Worm (Caenorhabditis elegans) whole organism, mixed stage, embryonic: ENCODE results near the gene sfxn-2.

Experiments used
- M03D4.4 ChIP-seq: sonication (generic microtip); optimal IDR thresholded peaks from 2 replicates; lab custom pipeline; 2017; ENCODE audit warnings: mild to moderate bottlenecking, missing genetic modification characterization, missing compliant biosample characterization
- bed-3 ChIP-seq: fragments of 200-800 bp; sonication (Bioruptor generic); optimal IDR thresholded peaks from 3 replicates; lab custom pipeline; 2018; ENCODE audit warnings: mild to moderate bottlenecking, missing genetic modification characterization, moderate library complexity, missing compliant biosample characterization
- blmp-1 ChIP-seq: fragments of 150-350 bp; optimal IDR thresholded peaks from 2 replicates; lab custom pipeline; 2014; ENCODE audit warnings: missing biosample characterization, missing genetic modification characterization
- ceh-39 ChIP-seq: fragments of 150-350 bp; optimal IDR thresholded peaks from 2 replicates; lab custom pipeline; 2014; ENCODE audit warnings: missing biosample characterization, missing genetic modification characterization
- ceh-43 ChIP-seq: fragments of 200-800 bp; sonication (Bioruptor generic); optimal IDR thresholded peaks from 2 replicates; lab custom pipeline; 2018; ENCODE audit warnings: mild to moderate bottlenecking, missing genetic modification characterization, moderate library complexity, missing compliant biosample characterization
- ceh-83 ChIP-seq: fragments of 200-800 bp; sonication (Bioruptor generic); optimal IDR thresholded peaks from 2 replicates; lab custom pipeline; 2018; ENCODE audit warnings: mild to moderate bottlenecking, missing genetic modification characterization, missing compliant biosample characterization
- ces-1 ChIP-seq: fragments of 150-350 bp; optimal IDR thresholded peaks from 2 replicates; lab custom pipeline; 2014; ENCODE audit warnings: missing biosample characterization, missing genetic modification reagents, missing genetic modification characterization
- cnd-1 ChIP-seq: fragments of 200-800 bp; sonication (Bioruptor generic); optimal IDR thresholded peaks from 2 replicates; lab custom pipeline; 2018; ENCODE audit warnings: mild to moderate bottlenecking, missing genetic modification characterization, missing compliant biosample characterization
- drap-1 ChIP-seq: fragments of 200-800 bp; sonication (Bioruptor generic); optimal IDR thresholded peaks from 3 replicates; lab custom pipeline; 2018; ENCODE audit warnings: mild to moderate bottlenecking, missing genetic modification characterization, missing compliant biosample characterization
- elt-1 ChIP-seq: sonication (generic microtip); optimal IDR thresholded peaks from 2 replicates; lab custom pipeline; 2017; ENCODE audit warnings: missing genetic modification characterization, mild to moderate bottlenecking, missing compliant biosample characterization, antibody characterized with exemption, moderate library complexity, borderline replicate concordance; ENCODE audit not compliant: insufficient read depth
- elt-3 ChIP-seq: fragments of 150-350 bp; optimal IDR thresholded peaks from 2 replicates; lab custom pipeline; 2014; ENCODE audit warnings: missing biosample characterization, missing genetic modification characterization
- flh-1 ChIP-seq: fragments of 200-800 bp; sonication (Bioruptor generic); optimal IDR thresholded peaks from 2 replicates; lab custom pipeline; 2018; ENCODE audit warnings: mild to moderate bottlenecking, missing genetic modification characterization, moderate library complexity, missing compliant biosample characterization
- ham-2 ChIP-seq: fragments of 200-800 bp; sonication (Bioruptor generic); optimal IDR thresholded peaks from 2 replicates; lab custom pipeline; 2018; ENCODE audit warnings: mild to moderate bottlenecking, missing genetic modification characterization, missing compliant biosample characterization
- hlh-1 ChIP-seq: fragments of 150-350 bp; optimal IDR thresholded peaks from 2 replicates; lab custom pipeline; 2014; ENCODE audit warnings: missing biosample characterization, missing genetic modification reagents, missing genetic modification characterization
- lin-13 ChIP-seq: fragments of 150-350 bp; optimal IDR thresholded peaks from 2 replicates; lab custom pipeline; 2014; ENCODE audit warnings: missing biosample characterization, missing genetic modification characterization
- lin-32 ChIP-seq: fragments of 200-800 bp; sonication (Bioruptor generic); optimal IDR thresholded peaks from 2 replicates; lab custom pipeline; 2018; ENCODE audit warnings: mild to moderate bottlenecking, missing genetic modification characterization, missing compliant biosample characterization
- lsy-2 ChIP-seq: fragments of 150-350 bp; optimal IDR thresholded peaks from 2 replicates; lab custom pipeline; 2014; ENCODE audit warnings: missing biosample characterization, missing genetic modification characterization
- mab-5 ChIP-seq: fragments of 150-350 bp; optimal IDR thresholded peaks from 2 replicates; lab custom pipeline; 2014; ENCODE audit warnings: missing biosample characterization, missing genetic modification characterization
- mep-1 ChIP-seq: fragments of 150-350 bp; optimal IDR thresholded peaks from 2 replicates; lab custom pipeline; 2017; ENCODE audit warnings: missing biosample characterization, missing genetic modification reagents, missing genetic modification characterization, inconsistent platforms
- mls-2 ChIP-seq: sonication (generic microtip); optimal IDR thresholded peaks from 2 replicates; lab custom pipeline; 2016; ENCODE audit warnings: mild to moderate bottlenecking, missing genetic modification characterization, moderate library complexity, missing compliant biosample characterization
- nhr-12 ChIP-seq: fragments of 150-350 bp; optimal IDR thresholded peaks from 2 replicates; lab custom pipeline; 2014; ENCODE audit warnings: missing biosample characterization, missing genetic modification characterization
- nhr-2 ChIP-seq: fragments of 150-350 bp; optimal IDR thresholded peaks from 2 replicates; lab custom pipeline; 2014; ENCODE audit warnings: missing biosample characterization, missing genetic modification characterization
- nhr-237 ChIP-seq: fragments of 150-350 bp; optimal IDR thresholded peaks from 2 replicates; lab custom pipeline; 2014; ENCODE audit warnings: missing biosample characterization, missing genetic modification characterization
- nhr-28 ChIP-seq: fragments of 150-350 bp; optimal IDR thresholded peaks from 2 replicates; lab custom pipeline; 2014; ENCODE audit warnings: missing biosample characterization, missing genetic modification characterization
- nhr-76 ChIP-seq: sonication (generic microtip); optimal IDR thresholded peaks from 2 replicates; lab custom pipeline; 2017; ENCODE audit warnings: missing biosample characterization, missing genetic modification characterization
- pha-4 ChIP-seq: fragments of 150-350 bp; optimal IDR thresholded peaks from 2 replicates; lab custom pipeline; 2018; ENCODE audit warnings: missing biosample characterization, missing genetic modification reagents, missing genetic modification characterization
- sem-2 ChIP-seq: fragments of 200-800 bp; sonication (Bioruptor generic); optimal IDR thresholded peaks from 2 replicates; lab custom pipeline; 2018; ENCODE audit warnings: mild to moderate bottlenecking, missing genetic modification characterization, missing compliant biosample characterization
- snpc-4 ChIP-seq: fragments of 150-350 bp; optimal IDR thresholded peaks from 2 replicates; lab custom pipeline; 2014; ENCODE audit warnings: missing biosample characterization, missing genetic modification characterization
- sptf-1 ChIP-seq: sonication (generic microtip); optimal IDR thresholded peaks from 2 replicates; lab custom pipeline; 2017; ENCODE audit warnings: mild to moderate bottlenecking, missing genetic modification characterization, moderate library complexity, missing compliant biosample characterization
- tbx-8 ChIP-seq: fragments of 200-800 bp; sonication (Bioruptor generic); optimal IDR thresholded peaks from 2 replicates; lab custom pipeline; 2018; ENCODE audit warnings: mild to moderate bottlenecking, missing genetic modification characterization, moderate library complexity, missing compliant biosample characterization
- unc-120 ChIP-seq: sonication (generic microtip); optimal IDR thresholded peaks from 2 replicates; lab custom pipeline; 2017; ENCODE audit warnings: missing genetic modification characterization, missing compliant biosample characterization; ENCODE audit not compliant: poor library complexity, severe bottlenecking
- unc-39 ChIP-seq: fragments of 150-350 bp; optimal IDR thresholded peaks from 2 replicates; lab custom pipeline; 2014; ENCODE audit warnings: missing biosample characterization, missing genetic modification characterization
- unc-62 ChIP-seq: fragments of 150-350 bp; optimal IDR thresholded peaks from 2 replicates; lab custom pipeline; 2014; ENCODE audit warnings: missing biosample characterization, missing genetic modification reagents, missing genetic modification characterization
- zip-8 ChIP-seq: fragments of 150-350 bp; optimal IDR thresholded peaks from 2 replicates; lab custom pipeline; 2014; ENCODE audit warnings: missing biosample characterization, missing genetic modification characterization
- ztf-11 ChIP-seq: fragments of 150-350 bp; optimal IDR thresholded peaks from 2 replicates; lab custom pipeline; 2014; ENCODE audit warnings: missing biosample characterization, missing genetic modification characterization

Gene sfxn-2

DNA sequence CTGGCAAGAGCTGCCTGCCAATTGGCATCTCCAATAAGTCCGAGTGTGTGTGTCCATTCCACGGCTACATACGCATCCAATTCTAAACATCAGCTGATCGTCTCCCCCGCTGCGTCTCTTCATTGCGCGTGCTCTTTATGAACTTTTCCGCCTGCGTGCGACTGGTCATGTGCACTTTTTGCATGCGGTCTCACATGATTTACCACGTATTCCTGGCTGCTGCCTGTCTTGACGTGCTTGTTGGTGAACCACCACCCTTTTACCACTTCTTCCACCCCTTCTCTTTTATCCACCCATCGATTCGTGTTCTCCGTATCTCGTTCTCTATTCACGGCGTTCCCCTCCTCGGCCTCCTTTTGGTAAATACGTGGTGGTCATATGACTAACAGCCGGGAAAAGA, 6.5 kb downstream of the sfxn-2 start:
- TF ChIP-seq ham-2 (GFP tag; lab: Kevin White, UChicago) = peak; percentile 91
- peak; percentile 55 for TF ChIP-seq unc-120 (tag; lab: Kevin White, UChicago)
- TF ChIP-seq lsy-2 (tag; lab: Kevin White, UChicago) = no peak
- TF ChIP-seq tbx-8 (GFP tag; lab: Kevin White, UChicago) = no peak
- peak; percentile 79 for TF ChIP-seq unc-62 (GFP tag; lab: Kevin White, UChicago)
- TF ChIP-seq ceh-39 = peak; percentile 55
- no peak for TF ChIP-seq nhr-28 (tag; lab: Kevin White, UChicago)
- TF ChIP-seq nhr-2 = peak; percentile 76
- TF ChIP-seq nhr-237 (tag; lab: Kevin White, UChicago) = no peak
- TF ChIP-seq elt-3 = no peak
- peak; percentile 51 for TF ChIP-seq lin-13 (tag; lab: Kevin White, UChicago)
- peak; percentile 52 for TF ChIP-seq mep-1
- no peak for TF ChIP-seq lin-32 (GFP tag; lab: Kevin White, UChicago)
- peak; percentile 73 for TF ChIP-seq drap-1
- TF ChIP-seq sem-2 (GFP tag; lab: Kevin White, UChicago) = no peak
- peak; percentile 64 for TF ChIP-seq hlh-1 (tag; lab: Kevin White, UChicago)
- peak; percentile 79 for TF ChIP-seq ces-1 (GFP tag; lab: Kevin White, UChicago)
- TF ChIP-seq mls-2 = peak; percentile 91
- TF ChIP-seq elt-1 (tag; lab: Kevin White, UChicago) = peak; percentile 26
- TF ChIP-seq ztf-11 = peak; percentile 60
- no peak for TF ChIP-seq bed-3 (GFP tag; lab: Kevin White, UChicago)
- no peak for TF ChIP-seq zip-8 (tag; lab: Kevin White, UChicago)
- peak; percentile 66 for TF ChIP-seq ceh-43 (GFP tag; lab: Kevin White, UChicago)
- TF ChIP-seq blmp-1 = no peak
- peak; percentile 23 for TF ChIP-seq flh-1
- TF ChIP-seq sptf-1 (tag; lab: Kevin White, UChicago) = peak; percentile 67
- peak; percentile 67 for TF ChIP-seq cnd-1 (tag; lab: Kevin White, UChicago)
- no peak for TF ChIP-seq mab-5 (tag; lab: Kevin White, UChicago)
- peak; percentile 28 for TF ChIP-seq pha-4
- peak; percentile 54 for TF ChIP-seq M03D4.4 (tag; lab: Kevin White, UChicago)
- no peak for TF ChIP-seq nhr-76 (tag; lab: Kevin White, UChicago)
- TF ChIP-seq nhr-12 (tag; lab: Kevin White, UChicago) = no peak
- no peak for TF ChIP-seq unc-39 (tag; lab: Kevin White, UChicago)
- no peak for TF ChIP-seq snpc-4 (tag; lab: Kevin White, UChicago)
- TF ChIP-seq ceh-83 (GFP tag; lab: Kevin White, UChicago) = no peak
- TF ChIP-seq, all 35 proteins: peak for 19

DNA sequence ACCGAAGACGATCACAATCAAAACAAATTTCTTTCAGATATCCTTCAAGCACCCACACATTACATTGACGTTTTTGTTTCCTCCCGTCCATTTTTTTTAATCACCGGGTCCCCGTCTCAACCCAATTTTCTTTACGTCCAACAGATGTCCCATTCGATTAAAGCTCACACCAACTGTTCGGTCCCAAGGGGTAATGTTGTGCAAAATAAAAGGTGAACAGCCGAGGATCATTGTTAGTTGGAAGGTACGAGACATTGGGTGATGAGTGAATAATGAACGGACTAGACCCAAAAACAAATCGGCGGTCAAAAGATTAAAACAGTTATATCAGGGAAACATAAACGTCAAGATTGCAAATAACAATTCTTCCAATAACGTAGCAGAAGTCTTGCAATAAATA, 12.7 kb downstream of the sfxn-2 start:
- TF ChIP-seq hlh-1 (tag; lab: Kevin White, UChicago) (peak; percentile 97), mls-2 (no peak), ceh-43 (GFP tag; lab: Kevin White, UChicago) (no peak), unc-120 (tag; lab: Kevin White, UChicago) (no peak), lin-13 (tag; lab: Kevin White, UChicago) (no peak), mep-1 (no peak), pha-4 (no peak)

DNA sequence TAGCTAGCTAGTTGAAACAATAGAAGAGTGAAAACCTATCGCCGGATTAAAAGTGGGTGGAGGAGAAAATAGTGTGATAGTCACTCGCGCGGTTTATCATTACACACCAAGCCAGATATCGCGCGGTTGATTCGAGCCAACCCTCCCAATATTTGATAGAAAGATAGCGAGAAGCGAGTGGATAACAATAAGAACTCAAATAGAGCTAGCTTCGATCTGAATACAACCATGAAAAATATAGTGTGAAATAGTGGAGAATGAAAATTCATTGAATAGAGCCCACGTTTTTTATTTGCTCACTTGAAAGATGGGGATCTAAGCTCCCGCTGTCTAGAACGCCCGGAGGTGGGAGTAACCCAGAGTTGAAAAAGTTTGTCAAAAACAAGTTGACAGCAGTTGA, 13.1 kb downstream of the sfxn-2 start, which contains the start of gene tnt-3:
tnt-3 (minus strand) TSS at position 101 of the 400 bp plus-strand sequence.
- TF ChIP-seq drap-1 (no peak), pha-4 (no peak), ces-1 (GFP tag; lab: Kevin White, UChicago) (no peak), mep-1 (no peak), nhr-237 (tag; lab: Kevin White, UChicago) (no peak), flh-1 (no peak), unc-39 (tag; lab: Kevin White, UChicago) (no peak)

DNA sequence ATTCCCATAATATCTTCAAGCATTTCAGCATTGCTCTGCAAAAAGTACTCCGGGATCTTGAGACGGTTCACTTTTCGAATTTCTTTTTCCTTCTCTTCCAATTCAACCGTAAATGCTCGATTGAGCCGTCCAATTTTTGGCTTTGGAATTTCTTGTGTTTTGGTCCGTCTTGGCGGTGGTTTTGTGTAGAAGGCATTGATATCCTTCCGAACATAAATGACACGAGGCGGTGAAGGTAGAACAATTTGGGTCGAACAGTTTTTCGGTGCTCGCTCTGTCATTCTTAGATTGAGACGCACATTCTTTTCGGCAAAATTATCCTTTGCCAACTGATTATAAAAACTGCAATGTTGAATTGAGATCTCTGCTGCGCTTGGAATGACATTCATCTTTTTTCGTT, 15.4 kb downstream of the sfxn-2 start:
- TF ChIP-seq pha-4 (no peak), bed-3 (GFP tag; lab: Kevin White, UChicago) (no peak), unc-39 (tag; lab: Kevin White, UChicago) (no peak), elt-1 (tag; lab: Kevin White, UChicago) (no peak), sem-2 (GFP tag; lab: Kevin White, UChicago) (no peak), lin-13 (tag; lab: Kevin White, UChicago) (no peak), drap-1 (no peak)
